Worm (Caenorhabditis elegans) whole organism, L2 larva: Measurements from ENCODE around the gene gon-1.

Experiments used
- blmp-1 ChIP-seq: sonication (generic microtip); optimal IDR thresholded peaks from 2 replicates; lab custom pipeline; 2017; ENCODE audit warnings: missing genetic modification characterization, mild to moderate bottlenecking, missing compliant biosample characterization, antibody characterized with exemption, moderate library complexity; ENCODE audit not compliant: insufficient read depth
- fos-1 ChIP-seq: fragments of 150-350 bp; optimal IDR thresholded peaks from 2 replicates; lab custom pipeline; 2014; ENCODE audit warnings: missing biosample characterization, missing genetic modification characterization
- gmeb-1 ChIP-seq: fragments of 150-350 bp; optimal IDR thresholded peaks from 2 replicates; lab custom pipeline; 2014; ENCODE audit warnings: missing biosample characterization, missing genetic modification characterization
- nhr-12 ChIP-seq: fragments of 150-350 bp; optimal IDR thresholded peaks from 2 replicates; lab custom pipeline; 2014; ENCODE audit warnings: missing biosample characterization, missing genetic modification characterization
- nhr-25 ChIP-seq: fragments of 150-350 bp; sonication (generic microtip); optimal IDR thresholded peaks from 3 replicates; lab custom pipeline; 2014; ENCODE audit warnings: missing biosample characterization, missing genetic modification characterization
- sma-3 ChIP-seq: sonication (generic microtip); optimal IDR thresholded peaks from 2 replicates; lab custom pipeline; 2016; ENCODE audit warnings: missing genetic modification reagents, missing genetic modification characterization, missing compliant biosample characterization
- ztf-4 ChIP-seq: fragments of 150-350 bp; optimal IDR thresholded peaks from 2 replicates; lab custom pipeline; 2014; ENCODE audit warnings: missing biosample characterization, missing genetic modification characterization

DNA sequence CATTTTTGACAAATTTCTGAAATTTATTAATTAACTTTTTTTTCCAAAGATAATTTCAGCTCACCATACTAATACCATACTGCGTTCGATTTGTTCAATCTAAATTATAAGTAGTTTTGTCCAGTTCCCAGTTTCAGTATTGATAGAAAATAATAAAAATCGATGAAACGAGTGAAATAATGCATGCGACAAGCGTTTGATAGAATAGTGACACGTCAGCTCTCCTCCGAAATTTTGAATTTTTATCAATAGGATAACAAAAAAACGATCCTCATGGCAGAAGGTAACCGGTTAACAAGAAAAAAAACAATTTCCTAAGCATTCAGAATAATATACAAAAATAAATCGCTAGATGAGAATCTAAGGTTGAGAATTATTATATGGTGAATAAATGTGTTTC is 48.5 kb upstream of the gon-1 start, which contains the start of gene C47E12.3:
- TF ChIP-seq gmeb-1 (tag; lab: Kevin White, UChicago) (no peak), blmp-1 (no peak), ztf-4 (tag; lab: Kevin White, UChicago) (no peak), nhr-12 (no peak), nhr-25 (tag; lab: Kevin White, UChicago) (no peak), sma-3 (no peak), fos-1 (no peak)
